Worm (Caenorhabditis elegans): ENCODE results near the gene chtb-2.

ce11 chrIII:6471451-6471850, 11.6 kb upstream of the chtb-2 start, which contains the start of gene wht-6:
- TF ChIP-seq R02D3.7 (tag; optimal IDR thresholded peaks at IDR 0.05) = no peak
- no peak for TF ChIP-seq lin-13 (GFP tag; optimal IDR thresholded peaks at IDR 0.05)
